Fruit fly (Drosophila melanogaster) whole organism, embryonic: ENCODE measurements around the gene CG33282.

Source experiments
- Ada2b ChIP-seq: fragments of 200-800 bp; sonication (Bioruptor generic); IDR thresholded peaks from 2 replicates; pipeline ENCODE4 v1.3.6; 2022; ENCODE audit warnings: missing biosample characterization, missing genetic modification characterization
- Antp ChIP-seq: fragments of 200-800 bp; sonication (Bioruptor generic); optimal IDR thresholded peaks from 3 replicates; lab custom pipeline; 2016; ENCODE audit warnings: missing biosample characterization, missing genetic modification characterization
- CG11696 ChIP-seq: fragments of 200-800 bp; sonication (Bioruptor generic); IDR thresholded peaks from 2 replicates; pipeline ENCODE4 v1.3.6; 2022; ENCODE audit warnings: missing biosample characterization, missing genetic modification characterization
- CG12071 ChIP-seq: fragments of 200-800 bp; sonication (Bioruptor generic); optimal IDR thresholded peaks from 3 replicates; lab custom pipeline; 2018; ENCODE audit warnings: missing biosample characterization, mild to moderate bottlenecking, missing genetic modification characterization
- CG1647 ChIP-seq: fragments of 200-800 bp; sonication (Bioruptor generic); optimal IDR thresholded peaks from 3 replicates; lab custom pipeline; 2016; ENCODE audit warnings: missing biosample characterization, missing genetic modification characterization
- CG17359 ChIP-seq: fragments of 200-800 bp; sonication (Bioruptor generic); optimal IDR thresholded peaks from 3 replicates; lab custom pipeline; 2018; ENCODE audit warnings: missing biosample characterization, mild to moderate bottlenecking, missing genetic modification characterization, moderate library complexity
- CG18476 ChIP-seq: fragments of 200-800 bp; sonication (Bioruptor generic); optimal IDR thresholded peaks from 2 replicates; lab custom pipeline; 2016; ENCODE audit warnings: missing biosample characterization, mild to moderate bottlenecking, missing genetic modification characterization
- CG2199 ChIP-seq: fragments of 200-800 bp; sonication (Bioruptor generic); IDR thresholded peaks from 3 replicates; pipeline ENCODE4 v1.3.6; 2022; ENCODE audit warnings: missing biosample characterization, missing genetic modification characterization
- CG31365 ChIP-seq: fragments of 200-800 bp; sonication (Bioruptor generic); optimal IDR thresholded peaks from 2 replicates; lab custom pipeline; 2018; ENCODE audit warnings: missing biosample characterization, mild to moderate bottlenecking, missing genetic modification characterization
- CG43689 ChIP-seq: fragments of 200-800 bp; sonication (Bioruptor generic); IDR thresholded peaks from 2 replicates; pipeline ENCODE4 v1.3.6; 2022; ENCODE audit warnings: missing biosample characterization, missing genetic modification characterization
- CG5245 ChIP-seq: fragments of 200-800 bp; sonication (Bioruptor generic); optimal IDR thresholded peaks from 3 replicates; lab custom pipeline; 2016; ENCODE audit warnings: missing biosample characterization, missing genetic modification characterization
- CG6254 ChIP-seq: fragments of 200-800 bp; sonication (Bioruptor generic); optimal IDR thresholded peaks from 3 replicates; lab custom pipeline; 2017; ENCODE audit warnings: mild to moderate bottlenecking, missing biosample characterization, missing genetic modification reagents, missing genetic modification characterization
- CG6813 ChIP-seq: fragments of 200-800 bp; sonication (Bioruptor generic); optimal IDR thresholded peaks from 2 replicates; lab custom pipeline; 2017; ENCODE audit warnings: missing biosample characterization, missing genetic modification characterization, mild to moderate bottlenecking, moderate library complexity, missing genetic modification reagents
- CG7271 ChIP-seq: fragments of 200-800 bp; sonication (Bioruptor generic); optimal IDR thresholded peaks from 2 replicates; lab custom pipeline; 2018; ENCODE audit warnings: missing biosample characterization, mild to moderate bottlenecking, missing genetic modification characterization, moderate library complexity
- CG7372 ChIP-seq: fragments of 200-800 bp; sonication (Bioruptor generic); IDR thresholded peaks from 2 replicates; pipeline ENCODE4 v1.3.6; 2022; ENCODE audit warnings: missing biosample characterization, missing genetic modification characterization
- CG8478 ChIP-seq: fragments of >200 bp; optimal IDR thresholded peaks from 2 replicates; lab custom pipeline; 2018
- CG9215 ChIP-seq: fragments of 200-800 bp; sonication (Bioruptor generic); IDR thresholded peaks from 2 replicates; pipeline ENCODE4 v1.3.6; 2022; ENCODE audit warnings: missing biosample characterization, missing genetic modification characterization
- Chrac-16 ChIP-seq: fragments of 200-800 bp; sonication (Bioruptor generic); optimal IDR thresholded peaks from 3 replicates; lab custom pipeline; 2016; ENCODE audit warnings: missing biosample characterization, missing genetic modification characterization
- Fer3 ChIP-seq: fragments of 200-800 bp; sonication (Bioruptor generic); optimal IDR thresholded peaks from 2 replicates; lab custom pipeline; 2018; ENCODE audit warnings: missing biosample characterization, mild to moderate bottlenecking, missing genetic modification characterization, moderate library complexity
- H2.0 ChIP-seq: fragments of 200-800 bp; sonication (Bioruptor generic); IDR thresholded peaks from 2 replicates; pipeline ENCODE4 v1.3.6; 2022; ENCODE audit warnings: missing biosample characterization, missing genetic modification characterization
- Max ChIP-seq: fragments of 200-800 bp; sonication (Bioruptor generic); optimal IDR thresholded peaks from 2 replicates; lab custom pipeline; 2016; ENCODE audit warnings: missing biosample characterization, mild to moderate bottlenecking, missing genetic modification characterization
- Med ChIP-seq: fragments of 200-800 bp; sonication (Bioruptor generic); peaks from one replicate; lab custom pipeline; 2016; ENCODE audit warnings: missing biosample characterization, missing genetic modification characterization, mild to moderate bottlenecking, inconsistent platforms, moderate library complexity
- Meics ChIP-seq: fragments of 200-800 bp; sonication (Bioruptor generic); optimal IDR thresholded peaks from 2 replicates; lab custom pipeline; 2017; ENCODE audit warnings: missing biosample characterization, mild to moderate bottlenecking, missing genetic modification characterization
- Mes4 ChIP-seq: fragments of 200-800 bp; sonication (Bioruptor generic); optimal IDR thresholded peaks from 2 replicates; lab custom pipeline; 2016; ENCODE audit warnings: missing biosample characterization, missing genetic modification characterization
- Myb ChIP-seq: fragments of 200-800 bp; sonication (Bioruptor generic); optimal IDR thresholded peaks from 2 replicates; lab custom pipeline; 2016; ENCODE audit warnings: missing biosample characterization, missing genetic modification characterization
- NC2β ChIP-seq: fragments of 200-800 bp; sonication (Bioruptor generic); optimal IDR thresholded peaks from 2 replicates; lab custom pipeline; 2016; ENCODE audit warnings: missing biosample characterization, missing genetic modification characterization
- Nf-YB ChIP-seq: fragments of 200-800 bp; sonication (Bioruptor generic); optimal IDR thresholded peaks from 3 replicates; lab custom pipeline; 2019; ENCODE audit warnings: missing biosample characterization, mild to moderate bottlenecking, missing genetic modification characterization, moderate library complexity
- Nf-YC ChIP-seq: fragments of 200-800 bp; optimal IDR thresholded peaks from 3 replicates; lab custom pipeline; 2019; ENCODE audit warnings: missing biosample characterization, mild to moderate bottlenecking, missing genetic modification characterization, moderate library complexity
- Sox102F ChIP-seq: fragments of 200-800 bp; sonication (Bioruptor generic); optimal IDR thresholded peaks from 2 replicates; lab custom pipeline; 2018; ENCODE audit warnings: missing biosample characterization, mild to moderate bottlenecking, missing genetic modification characterization, moderate library complexity
- Usf ChIP-seq: fragments of 200-800 bp; sonication (Bioruptor generic); optimal IDR thresholded peaks from 2 replicates; lab custom pipeline; 2017; ENCODE audit warnings: missing genotype, missing biosample characterization, missing genetic modification characterization
- amos ChIP-seq: fragments of 200-800 bp; sonication (Bioruptor generic); IDR thresholded peaks from 2 replicates; pipeline ENCODE4 v1.3.6; 2022; ENCODE audit warnings: missing biosample characterization, missing genetic modification characterization; ENCODE audit not compliant: partially characterized antibody
- chif ChIP-seq, 2 experiments: fragments of 200-800 bp; sonication (Bioruptor generic); optimal IDR thresholded peaks; 3 replicates each; lab custom pipeline; 2016; ENCODE audit warnings: missing biosample characterization in 2 of 2, missing genetic modification characterization in 2 of 2
- chinmo ChIP-seq: fragments of 200-800 bp; sonication (Bioruptor generic); IDR thresholded peaks from 4 replicates; pipeline ENCODE4 v1.3.6; 2022; ENCODE audit warnings: missing biosample characterization, missing genetic modification characterization; ENCODE audit not compliant: partially characterized antibody
- fd102C ChIP-seq: fragments of 200-800 bp; sonication (Bioruptor generic); optimal IDR thresholded peaks from 2 replicates; lab custom pipeline; 2018; ENCODE audit warnings: missing biosample characterization, mild to moderate bottlenecking, missing genetic modification characterization, moderate library complexity
- grau ChIP-seq: fragments of 200-800 bp; optimal IDR thresholded peaks from 3 replicates; lab custom pipeline; 2019; ENCODE audit warnings: missing biosample characterization, mild to moderate bottlenecking, missing genetic modification characterization, moderate library complexity
- hkb ChIP-seq, 2 experiments: fragments of 200-800 bp in 1 of 2; fragments of >200 bp in 1 of 2; sonication (Bioruptor generic) in 1 of 2; IDR thresholded peaks in 1 of 2; optimal IDR thresholded peaks in 1 of 2; 2 replicates each; pipeline versions ENCODE4 v1.3.6 to Lab custom; 2017 to 2022; ENCODE audit warnings: missing biosample characterization in 1 of 2, missing genetic modification characterization in 1 of 2
- lmd ChIP-seq: fragments of 200-800 bp; sonication (Bioruptor generic); IDR thresholded peaks from 2 replicates; pipeline ENCODE4 v1.3.6; 2022; ENCODE audit warnings: missing biosample characterization, missing genetic modification characterization
- lov ChIP-seq, 2 experiments: fragments of 200-800 bp in 1 of 2; fragments of >200 bp in 1 of 2; sonication (Bioruptor generic) in 1 of 2; IDR thresholded peaks in 1 of 2; optimal IDR thresholded peaks in 1 of 2; 2 replicates in 1 of 2; 3 replicates in 1 of 2; pipeline versions ENCODE4 v1.3.6 to Lab custom; 2017 to 2022; ENCODE audit warnings: missing biosample characterization in 1 of 2, missing genetic modification characterization in 1 of 2
- mam ChIP-seq: fragments of 200-800 bp; sonication (Bioruptor generic); optimal IDR thresholded peaks from 3 replicates; lab custom pipeline; 2016; ENCODE audit warnings: missing biosample characterization, missing genetic modification characterization
- mirr ChIP-seq: fragments of 200-800 bp; sonication (Bioruptor generic); optimal IDR thresholded peaks from 3 replicates; lab custom pipeline; 2018; ENCODE audit warnings: missing biosample characterization, mild to moderate bottlenecking, missing genetic modification characterization
- nom ChIP-seq: fragments of 200-800 bp; sonication (Bioruptor generic); optimal IDR thresholded peaks from 2 replicates; lab custom pipeline; 2017; ENCODE audit warnings: missing biosample characterization, missing genetic modification characterization, mild to moderate bottlenecking, moderate library complexity, missing genetic modification reagents
- pfk ChIP-seq: fragments of 200-800 bp; sonication (Bioruptor generic); optimal IDR thresholded peaks from 2 replicates; lab custom pipeline; 2018; ENCODE audit warnings: missing biosample characterization, mild to moderate bottlenecking, missing genetic modification characterization, moderate library complexity
- pum ChIP-seq: fragments of 200-800 bp; sonication (Bioruptor generic); optimal IDR thresholded peaks from 2 replicates; lab custom pipeline; 2016; ENCODE audit warnings: missing biosample characterization, missing genetic modification characterization
- rib ChIP-seq: fragments of 200-800 bp; sonication (Bioruptor generic); IDR thresholded peaks from 2 replicates; pipeline ENCODE4 v1.3.6; 2022; ENCODE audit warnings: missing biosample characterization, missing genetic modification characterization
- row ChIP-seq: fragments of 200-800 bp; sonication (Bioruptor generic); IDR thresholded peaks from 3 replicates; pipeline ENCODE4 v1.3.6; 2022; ENCODE audit warnings: missing biosample characterization, missing genetic modification characterization
- sens ChIP-seq: fragments of 200-800 bp; sonication (Bioruptor generic); peaks from one replicate; lab custom pipeline; 2016; ENCODE audit warnings: missing biosample characterization, missing genetic modification characterization
- stc ChIP-seq: fragments of 200-800 bp; sonication (Bioruptor generic); IDR thresholded peaks from 2 replicates; pipeline ENCODE4 v1.3.6; 2022; ENCODE audit warnings: missing biosample characterization, missing genetic modification characterization
- ttk ChIP-seq: fragments of 200-800 bp; sonication (Bioruptor generic); IDR thresholded peaks from 2 replicates; pipeline ENCODE4 v2.1.2; 2022; ENCODE audit warnings: missing biosample characterization, missing genetic modification characterization

CG33282 gene

DNA sequence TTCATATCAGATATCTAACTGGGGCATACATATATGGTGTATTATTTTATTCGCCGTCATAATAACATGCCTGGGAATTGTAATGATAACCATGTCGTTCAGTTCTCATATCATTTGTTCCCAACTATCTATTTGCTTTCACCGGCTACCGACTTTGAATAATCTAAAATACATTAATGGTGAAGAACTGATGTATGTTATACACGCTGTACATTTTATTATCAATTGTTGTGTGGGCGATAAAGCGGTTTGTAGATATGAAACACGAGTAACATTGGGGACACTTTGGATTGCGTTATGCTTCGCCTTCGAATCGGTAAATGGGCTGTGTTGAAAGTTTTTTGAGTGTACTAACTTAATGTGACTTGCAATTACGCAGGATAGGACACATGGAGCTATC lies 28.6 kb upstream of the CG33282 start (continued):
- TF ChIP-seq mirr (GFP tag; lab: Kevin White, UChicago) (peak; percentile 81), Mes4 (GFP tag; lab: Kevin White, UChicago) (no peak), fd102C (GFP tag; lab: Kevin White, UChicago) (no peak), Myb (GFP tag; lab: Kevin White, UChicago) (no peak), CG43689 (GFP tag; lab: Robert Waterston, UW) (no peak), CG18476 (GFP tag; lab: Kevin White, UChicago) (no peak), Chrac-16 (GFP tag; lab: Kevin White, UChicago) (no peak), mam (GFP tag; lab: Kevin White, UChicago) (no peak), CG7271 (tag; lab: Kevin White, UChicago) (no peak), CG6813 (GFP tag; lab: Kevin White, UChicago) (no peak), row (GFP tag; lab: Robert Waterston, UW) (no peak)

DNA sequence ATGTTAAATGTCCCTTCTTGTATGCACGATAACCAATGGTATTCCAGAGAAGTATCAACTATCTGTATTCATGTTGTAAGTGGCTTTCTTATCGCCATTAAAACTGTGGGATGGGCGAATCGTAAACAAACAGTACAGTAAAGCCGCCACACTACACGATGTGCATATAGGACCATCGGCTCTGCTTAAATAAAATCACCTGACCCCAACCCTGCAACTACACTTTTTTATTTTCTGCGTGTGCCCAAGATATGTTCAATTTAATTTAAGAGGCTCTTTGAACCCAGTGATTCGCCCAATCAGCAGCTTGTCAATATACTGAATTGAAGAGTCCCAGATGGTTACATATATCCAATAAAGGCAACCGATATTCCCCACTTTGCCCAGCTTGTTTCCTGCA lies 27.9 kb upstream of the CG33282 start:
- TF ChIP-seq Nf-YC (tag; lab: Kevin White, UChicago), result peak; percentile 68
- TF ChIP-seq grau (tag; lab: Kevin White, UChicago), result peak; percentile 62
- no peak for TF ChIP-seq Antp (GFP tag; lab: Kevin White, UChicago)
- TF ChIP-seq Usf (GFP tag; lab: Kevin White, UChicago), result no peak
- no peak for TF ChIP-seq hkb (optimal IDR thresholded peaks at IDR 0.05; lab: Kevin White, UChicago)
- no peak for TF ChIP-seq hkb (GFP tag; IDR thresholded peaks at IDR 0.05; lab: Robert Waterston, UW)
- peak; percentile 38 for TF ChIP-seq sens (GFP tag; lab: Kevin White, UChicago)
- peak; percentile 49 for TF ChIP-seq Nf-YB
- TF ChIP-seq CG7372, result no peak
- no peak for TF ChIP-seq amos (GFP tag; lab: Robert Waterston, UW)
- no peak for TF ChIP-seq pfk (GFP tag; lab: Kevin White, UChicago)
- peak; percentile 36 for TF ChIP-seq Med (GFP tag; lab: Kevin White, UChicago)
- TF ChIP-seq Fer3, result no peak
- peak; percentile 58 for TF ChIP-seq CG11696 (GFP tag; lab: Robert Waterston, UW)
- peak; percentile 26 for TF ChIP-seq nom
- TF ChIP-seq CG17359, result no peak
- no peak for TF ChIP-seq Meics (GFP tag; lab: Kevin White, UChicago)
- 0 out of 4 replicates have a peak, but pooled peaks have one; percentile 48 for TF ChIP-seq chinmo (GFP tag; lab: Robert Waterston, UW)
- no peak for TF ChIP-seq Ada2b (GFP tag; lab: Robert Waterston, UW)

DNA sequence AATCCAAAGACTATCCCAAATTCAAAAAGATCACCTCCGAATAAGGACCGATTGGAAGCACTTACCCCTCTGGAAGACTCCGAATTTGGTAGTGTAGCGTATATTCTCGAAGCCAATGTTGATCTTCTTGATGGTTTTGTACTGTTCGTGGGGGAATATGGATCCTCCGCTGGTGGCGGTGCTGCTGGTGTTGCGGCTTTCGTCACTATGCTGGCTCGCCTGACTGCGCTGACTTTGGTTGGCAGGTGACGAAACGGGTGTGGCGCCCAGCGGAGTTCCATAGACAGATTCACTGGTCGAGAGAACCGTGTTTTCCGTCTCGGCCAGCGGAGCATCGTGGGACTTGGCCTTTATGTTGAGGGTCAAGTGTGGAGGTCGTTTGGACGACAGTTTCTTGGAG lies 26.6 kb upstream of the CG33282 start:
- no peak for TF ChIP-seq Max (GFP tag; lab: Kevin White, UChicago)
- no peak for TF ChIP-seq stc
- TF ChIP-seq CG5245 (GFP tag; lab: Kevin White, UChicago), result no peak
- peak; percentile 91 for TF ChIP-seq Meics (GFP tag; lab: Kevin White, UChicago)
- TF ChIP-seq CG2199, result 0 out of 3 replicates have a peak, but pooled peaks have one; percentile 54
- TF ChIP-seq hkb (optimal IDR thresholded peaks at IDR 0.05; lab: Kevin White, UChicago), result no peak
- TF ChIP-seq hkb (GFP tag; IDR thresholded peaks at IDR 0.05; lab: Robert Waterston, UW), result no peak
- no peak for TF ChIP-seq Sox102F (GFP tag; lab: Kevin White, UChicago)
- no peak for TF ChIP-seq CG12071 (GFP tag; lab: Kevin White, UChicago)
- TF ChIP-seq CG31365 (tag; lab: Kevin White, UChicago), result no peak
- no peak for TF ChIP-seq pum (GFP tag; lab: Kevin White, UChicago)
- TF ChIP-seq lov (optimal IDR thresholded peaks at IDR 0.05; lab: Kevin White, UChicago), result no peak
- TF ChIP-seq lov (GFP tag; IDR thresholded peaks at IDR 0.05; lab: Robert Waterston, UW), result 0 out of 3 replicates have a peak, but pooled peaks have one; percentile 26
- no peak for TF ChIP-seq CG6254
- peak; percentile 17 for TF ChIP-seq Med (GFP tag; lab: Kevin White, UChicago)
- no peak for TF ChIP-seq CG1647 (GFP tag; lab: Kevin White, UChicago)
- TF ChIP-seq chif (GFP tag; optimal IDR thresholded peaks at IDR 0.05; lab: Kevin White, UChicago), result no peak
- no peak for TF ChIP-seq CG8478 (lab: Kevin White, UChicago)
- no peak for TF ChIP-seq rib (GFP tag; lab: Robert Waterston, UW)
- TF ChIP-seq ttk (GFP tag; lab: Robert Waterston, UW), result 0 out of 2 replicates have a peak, but pooled peaks have one; percentile 16
- no peak for TF ChIP-seq NC2β
- TF ChIP-seq lmd (GFP tag; lab: Robert Waterston, UW), result no peak
- 0 out of 2 replicates have a peak, but pooled peaks have one; percentile 10 for TF ChIP-seq CG9215 (GFP tag; lab: Robert Waterston, UW)
- no peak for TF ChIP-seq H2.0 (GFP tag; lab: Robert Waterston, UW)
